Worm (Caenorhabditis elegans) whole organism, midembryonic: Measurements from ENCODE around the gene fsn-1.

ENCODE experiments used
- T22C8.4 ChIP-seq: fragments of 200-800 bp; sonication (Bioruptor generic); IDR thresholded peaks from 2 replicates; pipeline ENCODE4 v1.3.6; 2022; ENCODE audit warnings: missing genetic modification characterization, missing compliant biosample characterization
- cog-1 ChIP-seq: sonication (generic microtip); optimal IDR thresholded peaks from 2 replicates; lab custom pipeline; 2016; ENCODE audit warnings: missing genetic modification characterization, missing compliant biosample characterization
- flt-1 ChIP-seq: fragments of 200-800 bp; sonication (Bioruptor generic); IDR thresholded peaks from 2 replicates; pipeline ENCODE4 v1.3.6; 2022; ENCODE audit warnings: missing genetic modification characterization, missing compliant biosample characterization
- klf-2 ChIP-seq: fragments of 200-800 bp; sonication (Bioruptor generic); conservative IDR thresholded peaks from 2 replicates; pipeline ENCODE4 v1.3.6; 2022; ENCODE audit warnings: missing genetic modification reagents, missing genetic modification characterization, missing compliant biosample characterization
- med-1 ChIP-seq: sonication (generic microtip); optimal IDR thresholded peaks from 2 replicates; lab custom pipeline; 2017; ENCODE audit warnings: missing genetic modification characterization, mild to moderate bottlenecking, missing compliant biosample characterization, antibody characterized with exemption, missing genetic modification reagents; ENCODE audit not compliant: insufficient read depth
- ref-1 ChIP-seq: fragments of 200-800 bp; sonication (Bioruptor generic); conservative IDR thresholded peaks from 2 replicates; pipeline ENCODE4 v1.3.6; 2022; ENCODE audit warnings: missing genetic modification reagents, missing genetic modification characterization, missing compliant biosample characterization
- tab-1 ChIP-seq: fragments of 200-800 bp; sonication (Bioruptor generic); IDR thresholded peaks from 2 replicates; pipeline ENCODE4 v1.3.6; 2022; ENCODE audit warnings: missing genetic modification characterization, missing compliant biosample characterization
- ztf-23 ChIP-seq: fragments of 200-800 bp; sonication (Bioruptor generic); IDR thresholded peaks from 2 replicates; pipeline ENCODE4 v1.3.6; 2022; ENCODE audit warnings: missing genetic modification reagents, missing genetic modification characterization, missing compliant biosample characterization
- ztf-29 ChIP-seq: fragments of 200-800 bp; sonication (Bioruptor generic); IDR thresholded peaks from 2 replicates; pipeline ENCODE4 v1.3.6; 2022; ENCODE audit warnings: missing genetic modification reagents, missing genetic modification characterization, missing compliant biosample characterization

fsn-1 gene

DNA sequence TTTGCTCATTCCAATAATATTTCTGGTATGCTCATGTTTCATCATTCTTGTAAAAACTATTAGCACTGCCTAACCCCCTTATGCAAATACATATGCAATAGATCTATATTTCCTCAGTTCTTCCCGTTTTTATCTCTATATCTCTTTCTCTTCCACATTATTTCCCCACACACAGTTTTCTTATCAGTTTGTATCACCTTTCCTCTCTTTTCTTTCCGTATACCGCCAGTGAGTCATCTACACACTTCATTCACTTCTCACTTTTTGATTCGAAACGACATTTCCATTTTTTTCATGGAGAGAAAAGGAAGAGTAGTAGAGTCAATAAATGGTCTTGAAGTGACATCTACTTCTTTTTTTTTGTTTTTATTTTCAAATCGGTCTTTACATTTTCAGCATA lies 30.8 kb upstream of the fsn-1 start:
- TF ChIP-seq ref-1 (GFP tag; lab: Robert Waterston, UW), result no peak
- no peak for TF ChIP-seq ztf-23 (GFP tag; lab: Robert Waterston, UW)
- no peak for TF ChIP-seq cog-1 (tag; lab: Kevin White, UChicago)
- TF ChIP-seq tab-1, result no peak
- no peak for TF ChIP-seq flt-1 (GFP tag; lab: Robert Waterston, UW)
- TF ChIP-seq klf-2 (GFP tag; lab: Robert Waterston, UW), result no peak

- TF ChIP-seq cog-1 (tag; lab: Kevin White, UChicago), result no peak
- no peak for TF ChIP-seq ref-1 (GFP tag; lab: Robert Waterston, UW)
- TF ChIP-seq flt-1 (GFP tag; lab: Robert Waterston, UW), result no peak
- TF ChIP-seq tab-1, result no peak
- no peak for TF ChIP-seq T22C8.4
- no peak for TF ChIP-seq ztf-29 (GFP tag; lab: Robert Waterston, UW)
- TF ChIP-seq med-1, result no peak
- no peak for TF ChIP-seq klf-2 (GFP tag; lab: Robert Waterston, UW)
- no peak for TF ChIP-seq ztf-23 (GFP tag; lab: Robert Waterston, UW)
These were observed 30.2 kb upstream of the fsn-1 start, which contains the start of gene rom-1 for ce11 chrIII:4906896-4907295. TSS of gene rom-1 (plus strand) at chrIII:4907196.

DNA sequence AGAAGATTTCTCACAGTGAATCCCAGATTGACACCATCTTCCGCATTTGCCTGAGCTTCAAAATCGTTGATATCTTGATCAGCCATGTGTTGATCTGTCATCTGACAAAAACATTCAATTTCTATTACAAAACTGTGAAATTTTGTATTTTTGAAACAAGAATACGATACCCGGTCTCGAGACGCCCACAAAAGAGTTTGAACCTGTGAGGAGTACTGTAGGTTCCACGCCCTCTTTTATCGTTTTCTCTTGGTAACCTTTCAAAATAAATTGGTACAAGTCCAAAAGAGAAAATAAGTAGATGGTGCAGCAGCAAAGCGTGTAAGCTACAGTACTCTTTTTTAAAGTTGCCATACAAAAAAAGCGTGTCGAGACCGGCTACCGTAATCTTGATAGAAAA lies 27.2 kb upstream of the fsn-1 start, which contains the start of gene F26F4.12:
Gene F26F4.12 (minus strand): TSS at position 101 of the 400 bp plus-strand sequence.
- no peak for TF ChIP-seq tab-1
- no peak for TF ChIP-seq ref-1 (GFP tag; lab: Robert Waterston, UW)
- TF ChIP-seq ztf-29 (GFP tag; lab: Robert Waterston, UW), result no peak
- no peak for TF ChIP-seq med-1
- no peak for TF ChIP-seq cog-1 (tag; lab: Kevin White, UChicago)
- no peak for TF ChIP-seq klf-2 (GFP tag; lab: Robert Waterston, UW)
- TF ChIP-seq T22C8.4, result no peak
- TF ChIP-seq ztf-23 (GFP tag; lab: Robert Waterston, UW), result no peak
- TF ChIP-seq flt-1 (GFP tag; lab: Robert Waterston, UW), result no peak

DNA sequence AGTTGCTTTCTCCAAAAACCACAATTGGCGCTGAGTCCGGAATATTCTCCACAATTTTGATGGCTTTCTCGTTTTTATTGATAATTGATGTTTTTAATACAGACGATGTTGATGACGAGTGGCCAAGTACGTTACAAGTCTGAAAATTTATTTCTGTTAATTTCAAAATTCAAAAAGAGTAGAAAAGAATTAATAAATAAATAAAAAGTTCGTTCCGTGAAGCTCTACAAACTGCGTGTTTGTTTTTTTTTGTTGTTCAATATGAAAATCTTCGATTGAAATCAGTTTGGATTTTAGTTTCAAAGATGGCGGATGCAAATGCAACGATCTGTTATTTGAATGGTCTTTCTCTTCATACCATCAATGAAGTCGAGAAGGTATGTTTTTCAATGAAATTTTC lies 26.2 kb upstream of the fsn-1 start, which contains the start of gene F26F4.2:
Gene F26F4.2 (plus strand): TSS at position 301 of the 400 bp plus-strand sequence.
- TF ChIP-seq ref-1 (GFP tag; lab: Robert Waterston, UW) (no peak), T22C8.4 (no peak), cog-1 (tag; lab: Kevin White, UChicago) (no peak), ztf-29 (GFP tag; lab: Robert Waterston, UW) (no peak), med-1 (no peak), tab-1 (no peak), klf-2 (GFP tag; lab: Robert Waterston, UW) (no peak), flt-1 (GFP tag; lab: Robert Waterston, UW) (no peak), ztf-23 (GFP tag; lab: Robert Waterston, UW) (no peak)

ce11 chrIII:4912317-4912716 lies 24.8 kb upstream of the fsn-1 start, which contains the start of the genes F26F4.9 and cee-1:
TSS of gene F26F4.9 (minus strand) at chrIII:4912521.
TSS of gene cee-1 (plus strand) at chrIII:4912699.
- TF ChIP-seq klf-2 (GFP tag; lab: Robert Waterston, UW) (no peak), cog-1 (tag; lab: Kevin White, UChicago) (peak; percentile 36)

DNA sequence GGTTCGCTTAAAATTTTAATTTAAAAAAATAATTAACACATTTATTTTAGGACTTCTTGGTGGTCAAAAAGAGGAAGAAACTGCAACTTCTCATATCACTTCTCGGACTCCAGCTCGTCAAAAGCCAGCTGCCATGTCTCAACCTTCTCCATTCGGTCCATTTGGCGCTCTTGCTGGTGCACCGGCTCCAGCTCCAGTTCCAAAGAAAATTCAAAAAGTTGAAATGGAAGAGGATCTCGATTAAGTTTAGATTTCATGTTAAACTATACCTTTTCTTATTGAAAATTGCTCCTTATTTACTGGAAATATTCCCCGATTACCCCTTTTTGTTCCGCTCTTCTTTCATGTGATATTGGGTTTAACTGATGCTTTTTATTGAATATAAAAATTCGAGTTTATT lies 23.4 kb upstream of the fsn-1 start:
- TF ChIP-seq flt-1 (GFP tag; lab: Robert Waterston, UW) (no peak), T22C8.4 (no peak), ref-1 (GFP tag; lab: Robert Waterston, UW) (no peak), ztf-23 (GFP tag; lab: Robert Waterston, UW) (no peak), ztf-29 (GFP tag; lab: Robert Waterston, UW) (no peak), tab-1 (no peak), med-1 (no peak), cog-1 (tag; lab: Kevin White, UChicago) (no peak), klf-2 (GFP tag; lab: Robert Waterston, UW) (no peak)

ce11 chrIII:4917077-4917476 lies 20.0 kb upstream of the fsn-1 start, which contains the start of gene rars-1:
TSS of gene rars-1 (minus strand) at chrIII:4917177.
- TF ChIP-seq ztf-23 (GFP tag; lab: Robert Waterston, UW) (no peak), ztf-29 (GFP tag; lab: Robert Waterston, UW) (no peak), ref-1 (GFP tag; lab: Robert Waterston, UW) (no peak), tab-1 (no peak), T22C8.4 (no peak), cog-1 (tag; lab: Kevin White, UChicago) (no peak)

- TF ChIP-seq med-1, result no peak
- no peak for TF ChIP-seq klf-2 (GFP tag; lab: Robert Waterston, UW)
These were observed 19.0 kb upstream of the fsn-1 start, which contains the start of gene rpb-8 for ce11 chrIII:4917960-4918712. TSS of gene rpb-8 (minus strand) at chrIII:4918008.

ce11 chrIII:4918906-4919305 lies 18.2 kb upstream of the fsn-1 start:
- TF ChIP-seq cog-1 (tag; lab: Kevin White, UChicago) (no peak), ztf-29 (GFP tag; lab: Robert Waterston, UW) (no peak), klf-2 (GFP tag; lab: Robert Waterston, UW) (no peak), med-1 (no peak), tab-1 (no peak), ztf-23 (GFP tag; lab: Robert Waterston, UW) (no peak)

DNA sequence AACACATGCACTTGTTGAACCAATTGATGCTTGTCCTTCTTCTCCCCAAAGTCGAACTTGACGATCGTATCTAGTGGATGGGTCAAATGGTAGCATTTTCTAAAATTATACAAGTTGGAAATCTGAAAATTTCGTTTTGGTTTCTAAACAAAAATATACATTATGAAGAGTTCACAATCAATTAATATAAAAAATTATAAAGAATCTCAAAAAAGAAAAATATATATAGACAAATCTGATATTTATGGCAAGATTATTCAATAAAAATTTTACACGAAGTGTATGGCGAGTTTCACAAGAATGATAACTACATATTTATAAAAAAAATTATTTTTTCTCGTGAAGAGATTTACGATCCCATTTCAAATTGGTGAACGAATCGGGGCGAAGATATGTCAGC lies 16.9 kb upstream of the fsn-1 start, which contains the start of gene ula-1:
Gene ula-1 (minus strand): TSS at position 101 of the 400 bp plus-strand sequence.
- TF ChIP-seq ztf-23 (GFP tag; lab: Robert Waterston, UW) (no peak), T22C8.4 (no peak), flt-1 (GFP tag; lab: Robert Waterston, UW) (no peak), med-1 (no peak), tab-1 (no peak), cog-1 (tag; lab: Kevin White, UChicago) (no peak), ztf-29 (GFP tag; lab: Robert Waterston, UW) (no peak), ref-1 (GFP tag; lab: Robert Waterston, UW) (no peak), klf-2 (GFP tag; lab: Robert Waterston, UW) (no peak)
